Fruit fly (Drosophila melanogaster) whole organism, embryonic: ENCODE data around the gene Root.

Source experiments
- Ada2b ChIP-seq: fragments of 200-800 bp; sonication (Bioruptor generic); IDR thresholded peaks from 2 replicates; pipeline ENCODE4 v1.3.6; 2022; ENCODE audit warnings: missing biosample characterization, missing genetic modification characterization
- Atf6 ChIP-seq: fragments of 200-800 bp; sonication (Bioruptor generic); IDR thresholded peaks from 2 replicates; pipeline ENCODE4 v1.3.6; 2022; ENCODE audit warnings: missing biosample characterization, missing genetic modification characterization
- Blimp-1 ChIP-seq: fragments of 200-800 bp; sonication (Bioruptor generic); optimal IDR thresholded peaks from 3 replicates; lab custom pipeline; 2018; ENCODE audit warnings: missing biosample characterization, missing genetic modification characterization, mild to moderate bottlenecking, moderate library complexity, missing genetic modification reagents
- CG10431 ChIP-seq: fragments of 200-800 bp; sonication (Bioruptor generic); optimal IDR thresholded peaks from 3 replicates; lab custom pipeline; 2018; ENCODE audit warnings: missing biosample characterization, mild to moderate bottlenecking, missing genetic modification characterization
- CG10959 ChIP-seq: fragments of 200-800 bp; sonication (Bioruptor generic); IDR thresholded peaks from 2 replicates; pipeline ENCODE4 v1.3.6; 2022; ENCODE audit warnings: missing biosample characterization, missing genetic modification characterization
- CG10979 ChIP-seq: fragments of 200-800 bp; sonication (Bioruptor generic); optimal IDR thresholded peaks from 2 replicates; lab custom pipeline; 2018; ENCODE audit warnings: missing biosample characterization, mild to moderate bottlenecking, missing genetic modification characterization, moderate library complexity
- CG12236 ChIP-seq: fragments of 200-800 bp; sonication (Bioruptor generic); optimal IDR thresholded peaks from 2 replicates; lab custom pipeline; 2016; ENCODE audit warnings: missing biosample characterization, missing genetic modification characterization
- CG1233 ChIP-seq: fragments of 200-800 bp; sonication (Bioruptor generic); optimal IDR thresholded peaks from 4 replicates; lab custom pipeline; 2018; ENCODE audit warnings: missing biosample characterization, mild to moderate bottlenecking, missing genetic modification characterization
- CG14050 ChIP-seq: fragments of 200-800 bp; sonication (Bioruptor generic); IDR thresholded peaks from 3 replicates; pipeline ENCODE4 v1.3.6; 2022; ENCODE audit warnings: missing biosample characterization, missing genetic modification characterization
- CG1647 ChIP-seq: fragments of 200-800 bp; sonication (Bioruptor generic); optimal IDR thresholded peaks from 3 replicates; lab custom pipeline; 2016; ENCODE audit warnings: missing biosample characterization, missing genetic modification characterization
- CG16813 ChIP-seq: fragments of 200-800 bp; sonication (Bioruptor generic); IDR thresholded peaks from 3 replicates; pipeline ENCODE4 v1.3.6; 2022; ENCODE audit warnings: missing biosample characterization, missing genetic modification characterization; ENCODE audit not compliant: partially characterized antibody
- CG17802 ChIP-seq: fragments of 200-800 bp; sonication (Bioruptor generic); optimal IDR thresholded peaks from 2 replicates; lab custom pipeline; 2018; ENCODE audit warnings: missing biosample characterization, mild to moderate bottlenecking, missing genetic modification characterization, moderate library complexity
- CG18262 ChIP-seq: fragments of 200-800 bp; optimal IDR thresholded peaks from 3 replicates; lab custom pipeline; 2019; ENCODE audit warnings: missing biosample characterization, mild to moderate bottlenecking, missing genetic modification characterization, moderate library complexity
- CG18476 ChIP-seq: fragments of 200-800 bp; sonication (Bioruptor generic); optimal IDR thresholded peaks from 2 replicates; lab custom pipeline; 2016; ENCODE audit warnings: missing biosample characterization, mild to moderate bottlenecking, missing genetic modification characterization
- CG30403 ChIP-seq: fragments of 200-800 bp; sonication (Bioruptor generic); optimal IDR thresholded peaks from 3 replicates; lab custom pipeline; 2016; ENCODE audit warnings: missing biosample characterization, missing genetic modification characterization
- CG31224 ChIP-seq: fragments of 200-800 bp; sonication (Bioruptor generic); IDR thresholded peaks from 2 replicates; pipeline ENCODE4 v1.3.6; 2022; ENCODE audit warnings: missing biosample characterization, missing genetic modification characterization
- CG3726 ChIP-seq: fragments of 200-800 bp; sonication (Bioruptor generic); IDR thresholded peaks from 3 replicates; pipeline ENCODE4, ENCODE4 v1.3.6; 2022; ENCODE audit warnings: missing biosample characterization, missing genetic modification characterization
- CG5180 ChIP-seq: fragments of 200-800 bp; sonication (Bioruptor generic); optimal IDR thresholded peaks from 3 replicates; lab custom pipeline; 2017; ENCODE audit warnings: missing biosample characterization, missing genetic modification characterization, mild to moderate bottlenecking, moderate library complexity, missing genetic modification reagents
- CG5245 ChIP-seq: fragments of 200-800 bp; sonication (Bioruptor generic); optimal IDR thresholded peaks from 3 replicates; lab custom pipeline; 2016; ENCODE audit warnings: missing biosample characterization, missing genetic modification characterization
- CG7271 ChIP-seq: fragments of 200-800 bp; sonication (Bioruptor generic); optimal IDR thresholded peaks from 2 replicates; lab custom pipeline; 2018; ENCODE audit warnings: missing biosample characterization, mild to moderate bottlenecking, missing genetic modification characterization, moderate library complexity
- CG8944 ChIP-seq: fragments of 200-800 bp; sonication (Bioruptor generic); optimal IDR thresholded peaks from 3 replicates; lab custom pipeline; 2016; ENCODE audit warnings: missing biosample characterization, missing genetic modification characterization
- CG9876 ChIP-seq: fragments of 200-800 bp; sonication (Bioruptor generic); optimal IDR thresholded peaks from 2 replicates; lab custom pipeline; 2016; ENCODE audit warnings: missing biosample characterization, missing genetic modification characterization
- CG9932 ChIP-seq: fragments of 200-800 bp; sonication (Bioruptor generic); IDR thresholded peaks from 2 replicates; pipeline ENCODE4 v1.3.6; 2022; ENCODE audit warnings: missing biosample characterization, missing genetic modification characterization
- Dad ChIP-seq: fragments of 200-800 bp; sonication (Bioruptor generic); optimal IDR thresholded peaks from 3 replicates; lab custom pipeline; 2016; ENCODE audit warnings: missing biosample characterization, missing genetic modification characterization
- Deaf1 ChIP-seq: fragments of 200-800 bp; optimal IDR thresholded peaks from 3 replicates; lab custom pipeline; 2019; ENCODE audit warnings: missing biosample characterization, mild to moderate bottlenecking, missing genetic modification characterization, moderate library complexity
- E2f2 ChIP-seq: fragments of 200-800 bp; sonication (Bioruptor generic); IDR thresholded peaks from 2 replicates; pipeline ENCODE4 v1.3.6; 2022; ENCODE audit warnings: missing biosample characterization, missing genetic modification characterization
- HLH3B ChIP-seq: fragments of 200-800 bp; sonication (Bioruptor generic); IDR thresholded peaks from 2 replicates; pipeline ENCODE4 v1.3.6; 2022; ENCODE audit warnings: missing biosample characterization, missing genetic modification characterization
- Jarid2 ChIP-seq: fragments of 200-800 bp; sonication (Bioruptor generic); optimal IDR thresholded peaks from 3 replicates; lab custom pipeline; 2017; ENCODE audit warnings: mild to moderate bottlenecking, missing biosample characterization, missing genetic modification reagents, missing genetic modification characterization
- Lim3 ChIP-seq: fragments of 200-800 bp; sonication (Bioruptor generic); IDR thresholded peaks from 2 replicates; pipeline ENCODE4 v1.3.6; 2022; ENCODE audit warnings: missing biosample characterization, missing genetic modification characterization
- NfI ChIP-seq: fragments of 200-800 bp; sonication (Bioruptor generic); optimal IDR thresholded peaks from 3 replicates; lab custom pipeline; 2018; ENCODE audit warnings: missing biosample characterization, mild to moderate bottlenecking, missing genetic modification characterization, moderate library complexity
- Pdp1 ChIP-seq, 2 experiments: fragments of 200-800 bp; sonication (Bioruptor generic); optimal IDR thresholded peaks; 3 replicates each; lab custom pipeline; 2016; ENCODE audit warnings: missing biosample characterization in 2 of 2, missing genetic modification characterization in 2 of 2, mild to moderate bottlenecking in 1 of 2, moderate library complexity in 1 of 2
- Six4 ChIP-seq: fragments of 200-800 bp; sonication (Bioruptor generic); optimal IDR thresholded peaks from 2 replicates; lab custom pipeline; 2016; ENCODE audit warnings: missing biosample characterization, missing genetic modification characterization
- Sox102F ChIP-seq: fragments of 200-800 bp; sonication (Bioruptor generic); optimal IDR thresholded peaks from 2 replicates; lab custom pipeline; 2018; ENCODE audit warnings: missing biosample characterization, mild to moderate bottlenecking, missing genetic modification characterization, moderate library complexity
- Xbp1 ChIP-seq: fragments of 200-800 bp; sonication (Bioruptor generic); optimal IDR thresholded peaks from 3 replicates; lab custom pipeline; 2016; ENCODE audit warnings: missing biosample characterization, mild to moderate bottlenecking, missing genetic modification characterization
- ab ChIP-seq: fragments of 200-800 bp; sonication (Bioruptor generic); optimal IDR thresholded peaks from 2 replicates; lab custom pipeline; 2016; ENCODE audit warnings: missing biosample characterization, missing genetic modification characterization
- ac ChIP-seq: fragments of 200-800 bp; sonication (Bioruptor generic); optimal IDR thresholded peaks from 3 replicates; lab custom pipeline; 2017; ENCODE audit warnings: missing biosample characterization, mild to moderate bottlenecking, missing genetic modification characterization
- al ChIP-seq: fragments of 200-800 bp; sonication (Bioruptor generic); IDR thresholded peaks from 2 replicates; pipeline ENCODE4 v1.3.6; 2022; ENCODE audit warnings: missing biosample characterization, missing genetic modification characterization
- amos ChIP-seq: fragments of 200-800 bp; sonication (Bioruptor generic); IDR thresholded peaks from 2 replicates; pipeline ENCODE4 v1.3.6; 2022; ENCODE audit warnings: missing biosample characterization, missing genetic modification characterization; ENCODE audit not compliant: partially characterized antibody
- az2 ChIP-seq: fragments of 200-800 bp; sonication (Bioruptor generic); optimal IDR thresholded peaks from 3 replicates; lab custom pipeline; 2016; ENCODE audit warnings: missing biosample characterization, missing genetic modification characterization
- corto ChIP-seq: fragments of 200-800 bp; sonication (Bioruptor generic); optimal IDR thresholded peaks from 2 replicates; lab custom pipeline; 2016; ENCODE audit warnings: missing biosample characterization, mild to moderate bottlenecking, missing genetic modification characterization, moderate library complexity
- gcm2 ChIP-seq: fragments of 200-800 bp; sonication (Bioruptor generic); optimal IDR thresholded peaks from 2 replicates; lab custom pipeline; 2016; ENCODE audit warnings: missing biosample characterization, missing genetic modification characterization
- ind ChIP-seq: fragments of 200-800 bp; sonication (Bioruptor generic); optimal IDR thresholded peaks from 3 replicates; lab custom pipeline; 2016; ENCODE audit warnings: missing biosample characterization, missing genetic modification characterization
- lab ChIP-seq: fragments of 200-800 bp; sonication (Bioruptor generic); optimal IDR thresholded peaks from 3 replicates; lab custom pipeline; 2017; ENCODE audit warnings: missing biosample characterization, missing genetic modification characterization, mild to moderate bottlenecking, moderate library complexity, missing genetic modification reagents
- mam ChIP-seq: fragments of 200-800 bp; sonication (Bioruptor generic); optimal IDR thresholded peaks from 3 replicates; lab custom pipeline; 2016; ENCODE audit warnings: missing biosample characterization, missing genetic modification characterization
- nom ChIP-seq: fragments of 200-800 bp; sonication (Bioruptor generic); optimal IDR thresholded peaks from 2 replicates; lab custom pipeline; 2017; ENCODE audit warnings: missing biosample characterization, missing genetic modification characterization, mild to moderate bottlenecking, moderate library complexity, missing genetic modification reagents
- pan ChIP-seq, 4 experiments: fragments of >200 bp in 3 of 4; fragments of 200-800 bp in 1 of 4; sonication (Bioruptor generic) in 1 of 4; optimal IDR thresholded peaks in 3 of 4; IDR thresholded peaks in 1 of 4; 2 replicates each; pipeline versions ENCODE4 v1.3.6 to Lab custom; 2017 to 2022; ENCODE audit warnings: missing biosample characterization in 2 of 4, missing genetic modification characterization in 2 of 4, mixed read lengths in 1 of 4
- rib ChIP-seq: fragments of 200-800 bp; sonication (Bioruptor generic); IDR thresholded peaks from 2 replicates; pipeline ENCODE4 v1.3.6; 2022; ENCODE audit warnings: missing biosample characterization, missing genetic modification characterization
- so ChIP-seq: fragments of 200-800 bp; sonication (Bioruptor generic); IDR thresholded peaks from 3 replicates; pipeline ENCODE4 v1.3.6; 2022; ENCODE audit warnings: missing biosample characterization, missing genetic modification characterization
- tgo ChIP-seq: fragments of 200-800 bp; sonication (Bioruptor generic); IDR thresholded peaks from 3 replicates; pipeline ENCODE4 v1.3.6; 2022; ENCODE audit warnings: missing biosample characterization, missing genetic modification characterization
- wor ChIP-seq: fragments of 200-800 bp; sonication (Bioruptor generic); IDR thresholded peaks from 2 replicates; pipeline ENCODE4 v1.3.6; 2022; ENCODE audit warnings: missing biosample characterization, missing genetic modification characterization

Gene Root

dm6 chr3R:24142971-24143370, 29.9 kb downstream of the Root start (continued):
- TF ChIP-seq lab (GFP tag; lab: Kevin White, UChicago) (peak; percentile 24), NfI (GFP tag; lab: Kevin White, UChicago) (no peak), Atf6 (GFP tag; lab: Robert Waterston, UW) (no peak), amos (no peak), CG10959 (GFP tag; lab: Robert Waterston, UW) (no peak), Lim3 (GFP tag; lab: Robert Waterston, UW) (no peak), gcm2 (GFP tag; lab: Kevin White, UChicago) (no peak), pan (optimal IDR thresholded peaks at IDR 0.05; lab: Kevin White, UChicago) (no peak), pan (GFP tag; optimal IDR thresholded peaks at IDR 0.05 in 1 of 2, IDR thresholded peaks at IDR 0.05 in 1 of 2) (no peak), al (GFP tag; lab: Robert Waterston, UW) (no peak), Sox102F (peak; percentile 55), CG3726 (GFP tag; lab: Robert Waterston, UW) (no peak), mam (GFP tag; lab: Kevin White, UChicago) (peak; percentile 10), CG1647 (no peak), CG10979 (tag; lab: Kevin White, UChicago) (peak; percentile 58), CG14050 (GFP tag; lab: Robert Waterston, UW) (no peak), HLH3B (GFP tag; lab: Robert Waterston, UW) (peak; percentile 32; the same call in 1 of the 2 replicates), nom (GFP tag; lab: Kevin White, UChicago) (peak; percentile 81), ab (GFP tag; lab: Kevin White, UChicago) (no peak), CG9876 (GFP tag; lab: Kevin White, UChicago) (no peak), CG31224 (GFP tag; lab: Robert Waterston, UW) (no peak), corto (GFP tag; lab: Kevin White, UChicago) (peak; percentile 76), Ada2b (no peak), Xbp1 (GFP tag; lab: Kevin White, UChicago) (peak; percentile 24), CG12236 (no peak), Dad (GFP tag; lab: Kevin White, UChicago) (no peak), Deaf1 (tag; lab: Kevin White, UChicago) (no peak), CG18476 (no peak), tgo (peak; percentile 46; the same call in 2 of the 3 replicates), CG18262 (tag; lab: Kevin White, UChicago) (peak; percentile 47), CG9932 (GFP tag; lab: Robert Waterston, UW) (no peak), CG8944 (GFP tag; lab: Kevin White, UChicago) (no peak), so (GFP tag; lab: Robert Waterston, UW) (no peak), Six4 (GFP tag; lab: Kevin White, UChicago) (no peak), CG10431 (no peak), CG17802 (tag; lab: Kevin White, UChicago) (peak; percentile 4), ac (GFP tag; lab: Kevin White, UChicago) (no peak), wor (no peak), CG30403 (GFP tag; lab: Kevin White, UChicago) (peak; percentile 11), CG5180 (no peak), Jarid2 (GFP tag; lab: Kevin White, UChicago) (no peak), ind (GFP tag; lab: Kevin White, UChicago) (peak; percentile 23), az2 (GFP tag; lab: Kevin White, UChicago) (peak; percentile 18), CG1233 (no peak), E2f2 (no peak), CG16813 (GFP tag; lab: Robert Waterston, UW) (no peak), rib (GFP tag; lab: Robert Waterston, UW) (no peak), CG7271 (tag; lab: Kevin White, UChicago) (no peak), CG5245 (peak; percentile 18), Blimp-1 (GFP tag; lab: Kevin White, UChicago) (peak; percentile 57), Pdp1 (GFP tag; optimal IDR thresholded peaks at IDR 0.05; lab: Kevin White, UChicago) (peak in 1 of 2 experiments; percentile 6)
